Worm (Caenorhabditis elegans) whole organism, young adult: ENCODE measurements around the gene clec-206.

ENCODE experiments used
- D2030.7 ChIP-seq: fragments of 200-800 bp; sonication (Bioruptor generic); IDR thresholded peaks from 2 replicates; pipeline ENCODE4 v1.3.6; 2022; ENCODE audit warnings: missing genetic modification reagents, missing genetic modification characterization, missing compliant biosample characterization
- F10E7.11 ChIP-seq: sonication (generic microtip); optimal IDR thresholded peaks from 2 replicates; lab custom pipeline; 2017; ENCODE audit warnings: mild to moderate bottlenecking, missing genetic modification characterization, moderate library complexity, missing compliant biosample characterization
- F22D6.2 ChIP-seq: sonication (generic microtip); optimal IDR thresholded peaks from 2 replicates; lab custom pipeline; 2016; ENCODE audit warnings: mild to moderate bottlenecking, missing genetic modification characterization, missing compliant biosample characterization
- F39B2.1 ChIP-seq: fragments of 200-800 bp; sonication (Bioruptor generic); IDR thresholded peaks from 2 replicates; pipeline ENCODE4 v1.3.6; 2022; ENCODE audit warnings: missing genetic modification reagents, missing genetic modification characterization, missing compliant biosample characterization
- F52B5.7 ChIP-seq: sonication (generic microtip); optimal IDR thresholded peaks from 2 replicates; lab custom pipeline; 2016; ENCODE audit warnings: mild to moderate bottlenecking, missing genetic modification characterization, missing compliant biosample characterization
- F55B11.4 ChIP-seq: sonication (generic microtip); optimal IDR thresholded peaks from 2 replicates; lab custom pipeline; 2016; ENCODE audit warnings: missing compliant biosample characterization, missing genetic modification characterization, borderline replicate concordance; ENCODE audit not compliant: insufficient read depth
- K11D2.4 ChIP-seq: fragments of 200-800 bp; sonication (Bioruptor generic); IDR thresholded peaks from 2 replicates; pipeline ENCODE4 v1.3.6; 2022; ENCODE audit warnings: missing genetic modification reagents, missing genetic modification characterization, missing compliant biosample characterization
- K12H6.12 ChIP-seq: fragments of 200-800 bp; sonication (Bioruptor generic); optimal IDR thresholded peaks from 2 replicates; lab custom pipeline; 2018; ENCODE audit warnings: mild to moderate bottlenecking, missing genetic modification characterization, missing compliant biosample characterization
- T26A5.8 ChIP-seq: sonication (generic microtip); optimal IDR thresholded peaks from 2 replicates; lab custom pipeline; 2016; ENCODE audit warnings: missing genetic modification characterization, missing compliant biosample characterization
- Y53G8AR.9 ChIP-seq: fragments of 200-800 bp; sonication (Bioruptor generic); conservative IDR thresholded peaks from 2 replicates; pipeline ENCODE4 v1.3.6; 2022; ENCODE audit warnings: missing genetic modification reagents, missing genetic modification characterization, missing compliant biosample characterization
- ama-1 ChIP-seq, 3 experiments: fragments of 150-350 bp in 1 of 3; sonication (generic microtip) in 2 of 3; optimal IDR thresholded peaks; 2 replicates each; lab custom pipeline; 2014 to 2018; ENCODE audit warnings: missing biosample characterization in 2 of 3, missing genetic modification characterization in 2 of 3, missing genetic modification reagents in 2 of 3
- aptf-3 ChIP-seq: fragments of 200-800 bp; sonication (Bioruptor generic); IDR thresholded peaks from 2 replicates; pipeline ENCODE4 v1.3.6; 2022; ENCODE audit warnings: missing genetic modification characterization, missing compliant biosample characterization
- dpff-1 ChIP-seq: sonication (generic microtip); optimal IDR thresholded peaks from 2 replicates; lab custom pipeline; 2017; ENCODE audit warnings: mild to moderate bottlenecking, missing genetic modification characterization, missing compliant biosample characterization
- efl-1 ChIP-seq: fragments of 150-350 bp; optimal IDR thresholded peaks from 2 replicates; lab custom pipeline; 2014; ENCODE audit warnings: missing biosample characterization, missing genetic modification reagents, missing genetic modification characterization
- egl-18 ChIP-seq: fragments of 200-800 bp; sonication (Bioruptor generic); IDR thresholded peaks from 2 replicates; pipeline ENCODE4 v1.3.6; 2022; ENCODE audit warnings: missing genetic modification reagents, missing genetic modification characterization, missing compliant biosample characterization
- egrh-3 ChIP-seq: fragments of 200-800 bp; sonication (Bioruptor generic); IDR thresholded peaks from 2 replicates; pipeline ENCODE4 v1.3.6; 2022; ENCODE audit warnings: missing genetic modification reagents, missing genetic modification characterization, missing compliant biosample characterization
- ekl-4 ChIP-seq: fragments of 200-800 bp; sonication (Bioruptor generic); IDR thresholded peaks from 2 replicates; pipeline ENCODE4 v1.3.6; 2022; ENCODE audit warnings: missing genetic modification reagents, missing genetic modification characterization, missing compliant biosample characterization
- gei-17 ChIP-seq: fragments of 200-800 bp; sonication (Bioruptor generic); optimal IDR thresholded peaks from 2 replicates; lab custom pipeline; 2018; ENCODE audit warnings: mild to moderate bottlenecking, missing genetic modification characterization, missing compliant biosample characterization
- him-1 ChIP-seq: sonication (generic microtip); optimal IDR thresholded peaks from 2 replicates; lab custom pipeline; 2016; ENCODE audit warnings: missing genotype, missing genetic modification reagents, missing genetic modification characterization, missing compliant biosample characterization
- hmg-20 ChIP-seq: fragments of 200-800 bp; sonication (Bioruptor generic); IDR thresholded peaks from 2 replicates; pipeline ENCODE4 v1.3.6; 2022; ENCODE audit warnings: missing genetic modification reagents, missing genetic modification characterization, missing compliant biosample characterization
- hsf-1 ChIP-seq: fragments of 200-800 bp; sonication (Bioruptor generic); IDR thresholded peaks from 2 replicates; pipeline ENCODE4 v1.3.6; 2022; ENCODE audit warnings: missing genetic modification reagents, missing genetic modification characterization, missing compliant biosample characterization
- let-526 ChIP-seq: fragments of 200-800 bp; sonication (Bioruptor generic); IDR thresholded peaks from 2 replicates; pipeline ENCODE4 v1.3.6; 2022; ENCODE audit warnings: missing genetic modification reagents, missing genetic modification characterization, missing compliant biosample characterization
- let-607 ChIP-seq, 2 experiments: fragments of 200-800 bp in 1 of 2; sonication (Bioruptor generic) in 1 of 2; sonication (generic microtip) in 1 of 2; optimal IDR thresholded peaks; 2 replicates each; lab custom pipeline; 2016 to 2018; ENCODE audit warnings: mild to moderate bottlenecking in 2 of 2, missing compliant biosample characterization in 2 of 2, missing genetic modification characterization in 2 of 2, moderate library complexity in 2 of 2, missing genotype in 1 of 2
- lin-35 ChIP-seq, 3 experiments: fragments of 150-350 bp in 2 of 3; sonication (generic microtip) in 1 of 3; optimal IDR thresholded peaks; 2 replicates each; lab custom pipeline; 2014 to 2018; ENCODE audit warnings: missing biosample characterization in 3 of 3, missing genetic modification characterization in 3 of 3, missing genetic modification reagents in 3 of 3
- lin-40 ChIP-seq: sonication (generic microtip); optimal IDR thresholded peaks from 2 replicates; lab custom pipeline; 2016; ENCODE audit warnings: missing genetic modification characterization, mild to moderate bottlenecking, missing compliant biosample characterization, missing genotype, missing genetic modification reagents
- lir-1 ChIP-seq: fragments of 200-800 bp; sonication (Bioruptor generic); conservative IDR thresholded peaks from 2 replicates; pipeline ENCODE4 v1.3.6; 2022; ENCODE audit warnings: missing genetic modification reagents, missing genetic modification characterization, missing compliant biosample characterization
- lsl-1 ChIP-seq: fragments of 200-800 bp; sonication (Bioruptor generic); optimal IDR thresholded peaks from 2 replicates; lab custom pipeline; 2018; ENCODE audit warnings: mild to moderate bottlenecking, missing genetic modification characterization, moderate library complexity, missing compliant biosample characterization
- madf-10 ChIP-seq: sonication (generic microtip); optimal IDR thresholded peaks from 2 replicates; lab custom pipeline; 2016; ENCODE audit warnings: mild to moderate bottlenecking, missing genetic modification characterization, missing compliant biosample characterization
- madf-6 ChIP-seq: fragments of 200-800 bp; sonication (Bioruptor generic); IDR thresholded peaks from 2 replicates; pipeline ENCODE4 v1.3.6; 2022; ENCODE audit warnings: missing genetic modification reagents, missing genetic modification characterization, missing compliant biosample characterization
- mel-28 ChIP-seq: sonication (generic microtip); optimal IDR thresholded peaks from 2 replicates; lab custom pipeline; 2016; ENCODE audit warnings: borderline replicate concordance, mild to moderate bottlenecking, missing genetic modification characterization, missing compliant biosample characterization
- mes-4 ChIP-seq: sonication (generic microtip); optimal IDR thresholded peaks from 2 replicates; lab custom pipeline; 2016; ENCODE audit warnings: missing genotype, missing genetic modification characterization, missing compliant biosample characterization
- mxl-1 ChIP-seq: sonication (generic microtip); optimal IDR thresholded peaks from 2 replicates; lab custom pipeline; 2016; ENCODE audit warnings: missing genetic modification characterization, missing compliant biosample characterization
- nhr-120 ChIP-seq: fragments of 200-800 bp; sonication (Bioruptor generic); IDR thresholded peaks from 2 replicates; pipeline ENCODE4 v1.3.6; 2022; ENCODE audit warnings: missing genetic modification characterization, missing compliant biosample characterization
- nhr-90 ChIP-seq: sonication (generic microtip); optimal IDR thresholded peaks from 2 replicates; lab custom pipeline; 2016; ENCODE audit warnings: missing genotype, mild to moderate bottlenecking, missing genetic modification characterization, missing compliant biosample characterization
- pha-4 ChIP-seq: fragments of 150-350 bp; sonication (generic microtip); optimal IDR thresholded peaks from 2 replicates; lab custom pipeline; 2014; ENCODE audit warnings: missing biosample characterization, missing genetic modification reagents, missing genetic modification characterization
- rec-8 ChIP-seq, 2 experiments: sonication (generic microtip); optimal IDR thresholded peaks; 2 replicates each; lab custom pipeline; 2016; ENCODE audit warnings: mild to moderate bottlenecking in 2 of 2, missing genetic modification characterization in 2 of 2, missing genetic modification reagents in 2 of 2, missing genotype in 2 of 2, missing biosample characterization in 1 of 2, missing compliant biosample characterization in 1 of 2, moderate library complexity in 1 of 2
- repo-1 ChIP-seq: sonication (generic microtip); optimal IDR thresholded peaks from 2 replicates; lab custom pipeline; 2017; ENCODE audit warnings: mild to moderate bottlenecking, missing genetic modification characterization, missing compliant biosample characterization
- sdz-38 ChIP-seq: sonication (generic microtip); optimal IDR thresholded peaks from 2 replicates; lab custom pipeline; 2016; ENCODE audit warnings: missing genotype, missing genetic modification characterization, missing compliant biosample characterization
- sea-2 ChIP-seq: fragments of 200-800 bp; sonication (Bioruptor generic); IDR thresholded peaks from 2 replicates; pipeline ENCODE4 v1.3.6; 2022; ENCODE audit warnings: missing genetic modification characterization, missing compliant biosample characterization
- snpc-1.3 ChIP-seq: sonication (generic microtip); optimal IDR thresholded peaks from 2 replicates; lab custom pipeline; 2017; ENCODE audit warnings: missing genetic modification characterization, mild to moderate bottlenecking, missing compliant biosample characterization, antibody characterized with exemption, moderate library complexity, missing genotype, missing genetic modification reagents; ENCODE audit not compliant: insufficient read depth
- snpc-3.4 ChIP-seq: sonication (generic microtip); optimal IDR thresholded peaks from 2 replicates; lab custom pipeline; 2017; ENCODE audit warnings: missing genetic modification characterization, mild to moderate bottlenecking, missing compliant biosample characterization, antibody characterized with exemption, moderate library complexity, missing genotype, missing genetic modification reagents
- snpc-4 ChIP-seq, 5 experiments: fragments of 150-350 bp in 1 of 5; sonication (generic microtip) in 4 of 5; optimal IDR thresholded peaks; 2 replicates each; lab custom pipeline; 2014 to 2018; ENCODE audit warnings: missing genetic modification characterization in 5 of 5, missing biosample characterization in 3 of 5, antibody characterized with exemption in 2 of 5, mild to moderate bottlenecking in 2 of 5, missing compliant biosample characterization in 2 of 5, missing genotype in 2 of 5, moderate library complexity in 2 of 5, missing genetic modification reagents in 1 of 5
- tbp1 ChIP-seq: fragments of 200-800 bp; sonication (Bioruptor generic); optimal IDR thresholded peaks from 2 replicates; lab custom pipeline; 2018; ENCODE audit warnings: mild to moderate bottlenecking, missing genetic modification characterization, missing compliant biosample characterization
- tlf-1 ChIP-seq: fragments of 200-800 bp; sonication (Bioruptor generic); optimal IDR thresholded peaks from 2 replicates; lab custom pipeline; 2018; ENCODE audit warnings: mild to moderate bottlenecking, missing genetic modification characterization, missing compliant biosample characterization
- xnd-1 ChIP-seq: sonication (generic microtip); optimal IDR thresholded peaks from 2 replicates; lab custom pipeline; 2016; ENCODE audit warnings: missing genotype, missing genetic modification reagents, missing genetic modification characterization, missing compliant biosample characterization
- ztf-18 ChIP-seq: sonication (generic microtip); optimal IDR thresholded peaks from 2 replicates; lab custom pipeline; 2016; ENCODE audit warnings: missing genotype, mild to moderate bottlenecking, missing genetic modification characterization, missing compliant biosample characterization
- ztf-3 ChIP-seq: fragments of 200-800 bp; sonication (Bioruptor generic); optimal IDR thresholded peaks from 2 replicates; lab custom pipeline; 2018; ENCODE audit warnings: mild to moderate bottlenecking, missing genetic modification characterization, missing compliant biosample characterization

The clec-206 gene

ce11 chrV:2008412-2008811 lies 4.3 kb upstream of the clec-206 start (continued):
- no peak for TF ChIP-seq pha-4
- no peak for TF ChIP-seq ama-1 (optimal IDR thresholded peaks at IDR 0.05; lab: Kevin White, UChicago)
- TF ChIP-seq ama-1 (GFP tag; optimal IDR thresholded peaks at IDR 0.05; lab: Kevin White, UChicago): no peak
- no peak for TF ChIP-seq hmg-20 (GFP tag; lab: Robert Waterston, UW)
- peak; percentile 51 for TF ChIP-seq tbp1 (GFP tag; lab: Kevin White, UChicago)
- TF ChIP-seq F52B5.7: no peak
- no peak for TF ChIP-seq snpc-3.4 (tag; lab: Kevin White, UChicago)
- TF ChIP-seq egrh-3 (GFP tag; lab: Robert Waterston, UW): peak; percentile 42; the same call in 1 of the 2 replicates
- peak; percentile 58 for TF ChIP-seq efl-1 (GFP tag; lab: Kevin White, UChicago)
- peak; percentile 44 for TF ChIP-seq snpc-1.3
- peak; percentile 27 for TF ChIP-seq xnd-1 (tag; lab: Kevin White, UChicago)
- no peak for TF ChIP-seq egl-18 (GFP tag; lab: Robert Waterston, UW)
- 0 out of 2 replicates have a peak, but pooled peaks have one; percentile 46 for TF ChIP-seq Y53G8AR.9 (GFP tag; lab: Robert Waterston, UW)
- peak; percentile 29 for TF ChIP-seq snpc-4 (GFP tag; optimal IDR thresholded peaks at IDR 0.05; lab: Kevin White, UChicago)
- peak in 2 of 4 experiments; percentile 25 to 30 for TF ChIP-seq snpc-4 (tag; optimal IDR thresholded peaks at IDR 0.05; lab: Kevin White, UChicago)
- TF ChIP-seq nhr-90 (tag; lab: Kevin White, UChicago): peak; percentile 0
- TF ChIP-seq K11D2.4 (GFP tag; lab: Robert Waterston, UW): no peak
- peak; percentile 58 for TF ChIP-seq tlf-1 (GFP tag; lab: Kevin White, UChicago)
- no peak for TF ChIP-seq sdz-38 (tag; lab: Kevin White, UChicago)
- TF ChIP-seq sea-2 (GFP tag; lab: Robert Waterston, UW): no peak
- no peak for TF ChIP-seq hsf-1
- TF ChIP-seq ztf-18: peak; percentile 36
- no peak for TF ChIP-seq F39B2.1 (GFP tag; lab: Robert Waterston, UW)
- no peak for TF ChIP-seq lin-40 (tag; lab: Kevin White, UChicago)
- TF ChIP-seq mes-4 (tag; lab: Kevin White, UChicago): no peak
- TF ChIP-seq gei-17 (GFP tag; lab: Kevin White, UChicago): no peak
- TF ChIP-seq K12H6.12 (tag; lab: Kevin White, UChicago): no peak
- TF ChIP-seq let-607 (tag; optimal IDR thresholded peaks at IDR 0.05; lab: Kevin White, UChicago): peak; percentile 44 to 87
- TF ChIP-seq ztf-3 (GFP tag; lab: Kevin White, UChicago): no peak
- TF ChIP-seq him-1: peak; percentile 72
- no peak for TF ChIP-seq F55B11.4 (tag; lab: Kevin White, UChicago)
- no peak for TF ChIP-seq aptf-3
- TF ChIP-seq let-526 (GFP tag; lab: Robert Waterston, UW): 0 out of 2 replicates have a peak, but pooled peaks have one; percentile 52
- TF ChIP-seq lir-1: peak; percentile 57; the same call in 1 of the 2 replicates
- TF ChIP-seq mel-28: no peak
- TF ChIP-seq T26A5.8 (tag; lab: Kevin White, UChicago): no peak
- peak; percentile 57 for TF ChIP-seq madf-10 (tag; lab: Kevin White, UChicago)
- TF ChIP-seq lsl-1 (GFP tag; lab: Kevin White, UChicago): peak; percentile 93
- no peak for TF ChIP-seq repo-1 (tag; lab: Kevin White, UChicago)
- no peak for TF ChIP-seq rec-8 (tag; optimal IDR thresholded peaks at IDR 0.05; lab: Kevin White, UChicago)
- TF ChIP-seq ekl-4 (GFP tag; lab: Robert Waterston, UW): peak; percentile 53; the same call in 1 of the 2 replicates
- TF ChIP-seq lin-35 (GFP tag; optimal IDR thresholded peaks at IDR 0.05; lab: Kevin White, UChicago): peak in 1 of 3 experiments; percentile 79
- peak; percentile 90 for TF ChIP-seq madf-6
- no peak for TF ChIP-seq mxl-1 (tag; lab: Kevin White, UChicago)
- TF ChIP-seq nhr-120: no peak
- TF ChIP-seq D2030.7 (GFP tag; lab: Robert Waterston, UW): peak; percentile 90
- no peak for TF ChIP-seq F22D6.2
- no peak for TF ChIP-seq dpff-1 (tag; lab: Kevin White, UChicago)
- TF ChIP-seq F10E7.11 (tag; lab: Kevin White, UChicago): no peak
